Fruit fly (Drosophila melanogaster): Measurements from ENCODE around the gene CG5254.

Gene CG5254

dm6 chrX:775184-775583 is 25.0 kb downstream of the CG5254 start:
- TF ChIP-seq EcR (GFP tag; optimal IDR thresholded peaks at IDR 0.05) (no peak), CG10348 (GFP tag; IDR thresholded peaks at IDR 0.05) (no peak), gl (tag; optimal IDR thresholded peaks at IDR 0.05) (peak; percentile 56), Pif1A (GFP tag; optimal IDR thresholded peaks at IDR 0.05) (peak; percentile 74), CG14655 (GFP tag; optimal IDR thresholded peaks at IDR 0.05) (peak; percentile 78), Ets98B (GFP tag; IDR thresholded peaks at IDR 0.05) (peak; percentile 40; the same call in 1 of the 2 replicates), CG4496 (GFP tag; IDR thresholded peaks at IDR 0.05) (peak; percentile 64; the same call in 1 of the 3 replicates), CG12605 (GFP tag; IDR thresholded peaks at IDR 0.05) (peak; percentile 71; the same call in 1 of the 2 replicates), CG15710 (tag; optimal IDR thresholded peaks at IDR 0.05) (peak; percentile 84), CG32121 (GFP tag; IDR thresholded peaks at IDR 0.05) (no peak), D1 (tag; optimal IDR thresholded peaks at IDR 0.05) (no peak), CG8159 (tag; optimal IDR thresholded peaks at IDR 0.05) (peak; percentile 80), Pif1B (GFP tag; optimal IDR thresholded peaks at IDR 0.05) (peak; percentile 62), rn (GFP tag; IDR thresholded peaks at IDR 0.05) (no peak; the same call in 1 of the 2 replicates), CG8301 (tag; optimal IDR thresholded peaks at IDR 0.05) (peak; percentile 71), Snoo (tag; optimal IDR thresholded peaks at IDR 0.05) (peak; percentile 59), CG9948 (tag; optimal IDR thresholded peaks at IDR 0.05) (peak; percentile 78), fd96Ca (GFP tag; IDR thresholded peaks at IDR 0.05) (peak; percentile 57; the same call in 1 of the 3 replicates), CG13204 (GFP tag; optimal IDR thresholded peaks at IDR 0.05) (peak; percentile 1), CG34367 (tag; optimal IDR thresholded peaks at IDR 0.05) (peak; percentile 74), CG17806 (tag; optimal IDR thresholded peaks at IDR 0.05) (peak; percentile 83)

DNA sequence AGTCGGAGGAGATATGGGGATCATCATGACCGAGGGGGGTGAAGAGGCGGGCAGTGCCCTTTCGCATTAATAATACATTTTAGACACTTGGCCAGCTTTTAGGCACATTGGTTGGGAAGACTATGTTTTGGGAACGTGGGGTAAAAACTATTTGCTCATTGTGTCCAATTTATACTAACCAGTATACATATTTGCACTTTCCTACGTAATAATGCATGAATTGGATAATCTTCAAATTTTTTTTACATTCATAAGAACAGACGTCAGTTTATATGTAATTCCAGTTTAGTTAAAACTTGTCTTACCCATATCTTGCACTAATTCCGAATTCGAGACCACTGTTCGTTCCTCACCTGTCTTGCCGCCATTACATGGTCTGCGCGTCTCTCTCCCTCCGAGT is 29.2 kb downstream of the CG5254 start:
- no peak for TF ChIP-seq CG14655 (GFP tag; optimal IDR thresholded peaks at IDR 0.05)
- peak; percentile 29 for TF ChIP-seq CG13204 (GFP tag; optimal IDR thresholded peaks at IDR 0.05)
- no peak for TF ChIP-seq D1 (tag; optimal IDR thresholded peaks at IDR 0.05)
- peak; percentile 32 for TF ChIP-seq Snoo (tag; optimal IDR thresholded peaks at IDR 0.05)
- peak; percentile 56 for TF ChIP-seq Pif1B (GFP tag; optimal IDR thresholded peaks at IDR 0.05)
- TF ChIP-seq EcR (GFP tag; optimal IDR thresholded peaks at IDR 0.05) = peak; percentile 52
- 0 out of 3 replicates have a peak, but pooled peaks have one; percentile 11 for TF ChIP-seq CG4496 (GFP tag; IDR thresholded peaks at IDR 0.05)
- no peak for TF ChIP-seq CG12605 (GFP tag; IDR thresholded peaks at IDR 0.05)
- TF ChIP-seq CG9948 (tag; optimal IDR thresholded peaks at IDR 0.05) = peak; percentile 49
- peak; percentile 20 for TF ChIP-seq CG34367 (tag; optimal IDR thresholded peaks at IDR 0.05)
- peak; percentile 35 for TF ChIP-seq Pif1A (GFP tag; optimal IDR thresholded peaks at IDR 0.05)
- TF ChIP-seq CG15710 (tag; optimal IDR thresholded peaks at IDR 0.05) = peak; percentile 59
- TF ChIP-seq gl (tag; optimal IDR thresholded peaks at IDR 0.05) = peak; percentile 1
- TF ChIP-seq CG8301 (tag; optimal IDR thresholded peaks at IDR 0.05) = peak; percentile 55
- 0 out of 2 replicates have a peak, but pooled peaks have one; percentile 16 for TF ChIP-seq CG32121 (GFP tag; IDR thresholded peaks at IDR 0.05)
- no peak for TF ChIP-seq fd96Ca (GFP tag; IDR thresholded peaks at IDR 0.05)
- no peak for TF ChIP-seq rn (GFP tag; IDR thresholded peaks at IDR 0.05)
- no peak for TF ChIP-seq CG10348 (GFP tag; IDR thresholded peaks at IDR 0.05)
- 0 out of 2 replicates have a peak, but pooled peaks have one; percentile 14 for TF ChIP-seq Ets98B (GFP tag; IDR thresholded peaks at IDR 0.05)
- TF ChIP-seq CG17806 (tag; optimal IDR thresholded peaks at IDR 0.05) = peak; percentile 40
- TF ChIP-seq CG8159 (tag; optimal IDR thresholded peaks at IDR 0.05) = peak; percentile 60

- TF ChIP-seq CG4496 (GFP tag; IDR thresholded peaks at IDR 0.05) = no peak
- no peak for TF ChIP-seq CG15710 (tag; optimal IDR thresholded peaks at IDR 0.05)
- no peak for TF ChIP-seq CG14655 (GFP tag; optimal IDR thresholded peaks at IDR 0.05)
- no peak for TF ChIP-seq CG10348 (GFP tag; IDR thresholded peaks at IDR 0.05)
- no peak for TF ChIP-seq CG8159 (tag; optimal IDR thresholded peaks at IDR 0.05)
- TF ChIP-seq Pif1A (GFP tag; optimal IDR thresholded peaks at IDR 0.05) = no peak
- no peak for TF ChIP-seq CG32121 (GFP tag; IDR thresholded peaks at IDR 0.05)
- TF ChIP-seq Ets98B (GFP tag; IDR thresholded peaks at IDR 0.05) = no peak
- TF ChIP-seq CG9948 (tag; optimal IDR thresholded peaks at IDR 0.05) = no peak
- no peak for TF ChIP-seq rn (GFP tag; IDR thresholded peaks at IDR 0.05)
- TF ChIP-seq CG17806 (tag; optimal IDR thresholded peaks at IDR 0.05) = no peak
- TF ChIP-seq CG12605 (GFP tag; IDR thresholded peaks at IDR 0.05) = no peak
- no peak for TF ChIP-seq EcR (GFP tag; optimal IDR thresholded peaks at IDR 0.05)
- TF ChIP-seq CG13204 (GFP tag; optimal IDR thresholded peaks at IDR 0.05) = no peak
These were observed 34.3 kb downstream of the CG5254 start, which contains the start of gene tw for dm6 chrX:784456-784855. Gene tw, plus strand, starts transcription at chrX:784746.

DNA sequence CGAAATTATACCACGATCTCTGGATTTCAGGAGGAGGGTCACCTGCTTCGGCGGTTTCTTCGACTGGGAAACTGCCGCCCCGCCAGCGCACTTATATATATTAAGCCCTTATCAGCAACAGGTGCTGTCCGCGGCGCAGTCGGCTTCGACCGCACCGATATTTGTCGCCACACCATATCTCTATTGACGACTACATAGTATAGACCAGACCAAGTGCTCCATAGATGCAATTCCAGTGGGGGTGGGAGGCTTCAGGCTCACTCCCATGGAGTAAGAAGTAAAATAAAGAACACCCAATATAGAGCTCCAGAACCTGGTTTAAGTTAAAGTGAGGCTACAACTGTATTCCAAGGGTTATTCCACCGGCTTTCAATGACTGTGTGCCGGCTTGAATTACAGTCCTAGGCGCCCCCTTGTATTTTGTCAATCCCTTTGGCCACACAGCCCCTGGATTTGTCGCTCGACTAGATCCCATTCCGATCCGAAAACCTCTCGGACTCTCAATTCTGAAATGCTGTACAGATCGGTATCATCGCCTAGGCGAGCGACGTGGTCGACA is 40.0 kb downstream of the CG5254 start, which contains the start of gene CG13360:
Gene CG13360, minus strand, starts transcription at position 51 of the 559 bp plus-strand sequence.
- no peak for TF ChIP-seq CG13204 (GFP tag; optimal IDR thresholded peaks at IDR 0.05)
- TF ChIP-seq CG32121 (GFP tag; IDR thresholded peaks at IDR 0.05) = no peak
- no peak for TF ChIP-seq fd96Ca (GFP tag; IDR thresholded peaks at IDR 0.05)
- no peak for TF ChIP-seq Ets98B (GFP tag; IDR thresholded peaks at IDR 0.05)
- TF ChIP-seq Snoo (tag; optimal IDR thresholded peaks at IDR 0.05) = no peak
- no peak for TF ChIP-seq CG4496 (GFP tag; IDR thresholded peaks at IDR 0.05)
- no peak for TF ChIP-seq CG17806 (tag; optimal IDR thresholded peaks at IDR 0.05)
- TF ChIP-seq D1 (tag; optimal IDR thresholded peaks at IDR 0.05) = no peak
- TF ChIP-seq rn (GFP tag; IDR thresholded peaks at IDR 0.05) = no peak
- TF ChIP-seq CG15710 (tag; optimal IDR thresholded peaks at IDR 0.05) = no peak
- no peak for TF ChIP-seq EcR (GFP tag; optimal IDR thresholded peaks at IDR 0.05)
- no peak for TF ChIP-seq gl (tag; optimal IDR thresholded peaks at IDR 0.05)
- TF ChIP-seq CG8159 (tag; optimal IDR thresholded peaks at IDR 0.05) = no peak
- TF ChIP-seq CG9948 (tag; optimal IDR thresholded peaks at IDR 0.05) = no peak
- TF ChIP-seq CG14655 (GFP tag; optimal IDR thresholded peaks at IDR 0.05) = no peak
- TF ChIP-seq CG34367 (tag; optimal IDR thresholded peaks at IDR 0.05) = no peak
- no peak for TF ChIP-seq CG10348 (GFP tag; IDR thresholded peaks at IDR 0.05)
- TF ChIP-seq Pif1B (GFP tag; optimal IDR thresholded peaks at IDR 0.05) = no peak
- no peak for TF ChIP-seq Pif1A (GFP tag; optimal IDR thresholded peaks at IDR 0.05)
- no peak for TF ChIP-seq CG8301 (tag; optimal IDR thresholded peaks at IDR 0.05)

DNA sequence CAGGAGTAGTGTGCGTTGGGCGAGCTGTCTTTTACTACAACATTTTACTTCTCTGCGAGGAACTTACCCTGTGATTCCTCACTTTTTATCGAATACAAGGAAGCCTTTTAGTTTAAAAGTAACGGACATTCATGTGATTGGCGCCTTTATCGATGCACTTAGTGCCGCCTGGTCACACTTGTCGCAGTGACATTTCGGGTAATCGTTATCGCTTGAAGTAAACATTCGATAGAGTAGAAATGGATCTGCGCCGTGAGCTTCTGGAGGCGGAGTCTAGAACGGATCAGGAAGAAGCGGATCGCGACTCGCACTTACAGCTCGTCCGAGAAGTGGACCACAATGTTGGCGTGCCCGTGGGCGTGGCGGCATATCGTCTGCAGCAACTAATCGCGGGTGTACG is 42.8 kb downstream of the CG5254 start, which contains the start of gene CG16989:
Gene CG16989, plus strand, starts transcription at position 225 of the 400 bp plus-strand sequence.
- TF ChIP-seq CG34367 (tag; optimal IDR thresholded peaks at IDR 0.05) (no peak), CG8159 (tag; optimal IDR thresholded peaks at IDR 0.05) (no peak), CG15710 (tag; optimal IDR thresholded peaks at IDR 0.05) (no peak)
